Worm (Caenorhabditis elegans): ENCODE measurements around the gene Y102F5A.1.

DNA sequence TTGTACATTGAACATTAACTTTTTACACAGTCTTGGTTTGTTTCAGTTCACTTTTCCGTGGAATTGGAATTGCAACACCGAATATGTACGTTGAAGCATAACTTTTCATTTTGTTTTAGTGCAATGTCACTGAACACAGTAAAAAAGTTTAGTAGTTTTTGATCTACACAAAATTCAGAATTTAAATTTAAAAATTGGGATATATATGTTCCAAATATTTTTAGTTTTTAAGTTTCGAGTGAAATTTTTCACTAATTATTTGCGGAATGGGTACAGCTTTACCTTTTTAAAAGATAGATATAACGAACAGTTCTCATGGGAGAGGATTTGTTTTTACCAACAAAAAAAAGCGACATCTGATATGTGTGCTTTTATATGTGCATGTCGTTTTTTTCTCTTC, 32.7 kb upstream of the Y102F5A.1 start:
- TF ChIP-seq lsy-2 (tag; optimal IDR thresholded peaks at IDR 0.05) (no peak), nhr-77 (tag; optimal IDR thresholded peaks at IDR 0.05) (no peak), sem-4 (tag; optimal IDR thresholded peaks at IDR 0.05) (no peak), nhr-23 (tag; optimal IDR thresholded peaks at IDR 0.05) (no peak), dmd-4 (tag; optimal IDR thresholded peaks at IDR 0.05) (no peak), alr-1 (tag; optimal IDR thresholded peaks at IDR 0.05) (no peak), mdl-1 (tag; optimal IDR thresholded peaks at IDR 0.05) (no peak), nhr-11 (tag; optimal IDR thresholded peaks at IDR 0.05) (no peak)

Data from whole organism, L2 larva.